Worm (Caenorhabditis elegans) whole organism, young adult: Measurements from ENCODE around the gene ceh-82.

Experiments
- B0019.2 ChIP-seq: fragments of 200-800 bp; sonication (Bioruptor generic); conservative IDR thresholded peaks from 2 replicates; pipeline ENCODE4 v1.3.6; 2022; ENCODE audit warnings: missing genetic modification reagents, missing genetic modification characterization, missing compliant biosample characterization
- B0035.1 ChIP-seq: sonication (generic microtip); optimal IDR thresholded peaks from 2 replicates; lab custom pipeline; 2016; ENCODE audit warnings: missing genetic modification characterization, mild to moderate bottlenecking, missing compliant biosample characterization, missing genotype, missing genetic modification reagents
- C17E4.6 ChIP-seq: fragments of 200-800 bp; sonication (Bioruptor generic); IDR thresholded peaks from 2 replicates; pipeline ENCODE4 v1.3.6; 2022; ENCODE audit warnings: missing genetic modification reagents, missing genetic modification characterization, missing compliant biosample characterization
- D2030.7 ChIP-seq: fragments of 200-800 bp; sonication (Bioruptor generic); IDR thresholded peaks from 2 replicates; pipeline ENCODE4 v1.3.6; 2022; ENCODE audit warnings: missing genetic modification reagents, missing genetic modification characterization, missing compliant biosample characterization
- F39B2.1 ChIP-seq: fragments of 200-800 bp; sonication (Bioruptor generic); IDR thresholded peaks from 2 replicates; pipeline ENCODE4 v1.3.6; 2022; ENCODE audit warnings: missing genetic modification reagents, missing genetic modification characterization, missing compliant biosample characterization
- F49E8.2 ChIP-seq: sonication (generic microtip); optimal IDR thresholded peaks from 3 replicates; lab custom pipeline; 2017; ENCODE audit warnings: missing genetic modification characterization, mild to moderate bottlenecking, missing compliant biosample characterization, antibody characterized with exemption, moderate library complexity; ENCODE audit not compliant: insufficient read depth
- F52B5.7 ChIP-seq: sonication (generic microtip); optimal IDR thresholded peaks from 2 replicates; lab custom pipeline; 2016; ENCODE audit warnings: mild to moderate bottlenecking, missing genetic modification characterization, missing compliant biosample characterization
- F55B11.4 ChIP-seq: sonication (generic microtip); optimal IDR thresholded peaks from 2 replicates; lab custom pipeline; 2016; ENCODE audit warnings: missing compliant biosample characterization, missing genetic modification characterization, borderline replicate concordance; ENCODE audit not compliant: insufficient read depth
- F57C9.4 ChIP-seq: sonication (generic microtip); optimal IDR thresholded peaks from 2 replicates; lab custom pipeline; 2017; ENCODE audit warnings: mild to moderate bottlenecking, missing genetic modification characterization, missing compliant biosample characterization
- K12H6.12 ChIP-seq: fragments of 200-800 bp; sonication (Bioruptor generic); optimal IDR thresholded peaks from 2 replicates; lab custom pipeline; 2018; ENCODE audit warnings: mild to moderate bottlenecking, missing genetic modification characterization, missing compliant biosample characterization
- T07F8.4 ChIP-seq: sonication (generic microtip); optimal IDR thresholded peaks from 2 replicates; lab custom pipeline; 2016; ENCODE audit warnings: mild to moderate bottlenecking, missing genetic modification characterization, moderate library complexity, missing compliant biosample characterization
- Y53G8AR.9 ChIP-seq: fragments of 200-800 bp; sonication (Bioruptor generic); conservative IDR thresholded peaks from 2 replicates; pipeline ENCODE4 v1.3.6; 2022; ENCODE audit warnings: missing genetic modification reagents, missing genetic modification characterization, missing compliant biosample characterization
- Y56A3A.18 ChIP-seq: fragments of 200-800 bp; sonication (Bioruptor generic); IDR thresholded peaks from 2 replicates; pipeline ENCODE4 v1.3.6; 2022; ENCODE audit warnings: missing genetic modification reagents, missing genetic modification characterization, missing compliant biosample characterization
- Y79H2A.3 ChIP-seq: fragments of 200-800 bp; sonication (Bioruptor generic); conservative IDR thresholded peaks from 2 replicates; pipeline ENCODE4 v1.3.6; 2022; ENCODE audit warnings: missing genetic modification reagents, missing genetic modification characterization, missing compliant biosample characterization
- Y95B8A.8 ChIP-seq: fragments of 200-800 bp; sonication (Bioruptor generic); IDR thresholded peaks from 2 replicates; pipeline ENCODE4 v1.3.6; 2022; ENCODE audit warnings: missing genetic modification reagents, missing genetic modification characterization, missing compliant biosample characterization
- aptf-3 ChIP-seq: fragments of 200-800 bp; sonication (Bioruptor generic); IDR thresholded peaks from 2 replicates; pipeline ENCODE4 v1.3.6; 2022; ENCODE audit warnings: missing genetic modification characterization, missing compliant biosample characterization
- atf-7 ChIP-seq: sonication (generic microtip); optimal IDR thresholded peaks from 2 replicates; lab custom pipeline; 2017; ENCODE audit warnings: mild to moderate bottlenecking, missing genetic modification characterization, missing compliant biosample characterization
- athp-1 ChIP-seq: sonication (generic microtip); optimal IDR thresholded peaks from 2 replicates; lab custom pipeline; 2017; ENCODE audit warnings: mild to moderate bottlenecking, missing genetic modification characterization, missing compliant biosample characterization
- attf-3 ChIP-seq: fragments of 200-800 bp; sonication (Bioruptor generic); conservative IDR thresholded peaks from 2 replicates; pipeline ENCODE4 v1.3.6; 2022; ENCODE audit warnings: missing genetic modification reagents, missing genetic modification characterization, missing compliant biosample characterization
- attf-5 ChIP-seq: fragments of 200-800 bp; sonication (Bioruptor generic); optimal IDR thresholded peaks from 2 replicates; lab custom pipeline; 2018; ENCODE audit warnings: mild to moderate bottlenecking, missing genetic modification characterization, missing compliant biosample characterization
- attf-6 ChIP-seq: fragments of 200-800 bp; sonication (Bioruptor generic); IDR thresholded peaks from 2 replicates; pipeline ENCODE4 v1.3.6; 2022; ENCODE audit warnings: missing genetic modification reagents, missing genetic modification characterization, missing compliant biosample characterization
- bed-1 ChIP-seq: fragments of 200-800 bp; sonication (Bioruptor generic); IDR thresholded peaks from 2 replicates; pipeline ENCODE4 v1.3.6; 2022; ENCODE audit warnings: missing genetic modification reagents, missing genetic modification characterization, missing compliant biosample characterization
- ceh-27 ChIP-seq: fragments of 200-800 bp; sonication (Bioruptor generic); optimal IDR thresholded peaks from 2 replicates; lab custom pipeline; 2018; ENCODE audit warnings: mild to moderate bottlenecking, missing genetic modification characterization, moderate library complexity, missing compliant biosample characterization
- ceh-79 ChIP-seq: sonication (generic microtip); optimal IDR thresholded peaks from 2 replicates; lab custom pipeline; 2017; ENCODE audit warnings: mild to moderate bottlenecking, missing genetic modification characterization, missing compliant biosample characterization
- dpl-1 ChIP-seq: fragments of 150-350 bp; optimal IDR thresholded peaks from 2 replicates; lab custom pipeline; 2014; ENCODE audit warnings: missing biosample characterization, missing genetic modification reagents, missing genetic modification characterization
- gei-17 ChIP-seq: fragments of 200-800 bp; sonication (Bioruptor generic); optimal IDR thresholded peaks from 2 replicates; lab custom pipeline; 2018; ENCODE audit warnings: mild to moderate bottlenecking, missing genetic modification characterization, missing compliant biosample characterization
- him-1 ChIP-seq: sonication (generic microtip); optimal IDR thresholded peaks from 2 replicates; lab custom pipeline; 2016; ENCODE audit warnings: missing genotype, missing genetic modification reagents, missing genetic modification characterization, missing compliant biosample characterization
- hlh-12 ChIP-seq: sonication (generic microtip); optimal IDR thresholded peaks from 2 replicates; lab custom pipeline; 2016; ENCODE audit warnings: missing genetic modification characterization, missing compliant biosample characterization
- hmg-1.2 ChIP-seq: fragments of 200-800 bp; sonication (Bioruptor generic); IDR thresholded peaks from 2 replicates; pipeline ENCODE4 v1.3.6; 2022; ENCODE audit warnings: missing genetic modification reagents, missing genetic modification characterization, missing compliant biosample characterization
- hsf-1 ChIP-seq: fragments of 200-800 bp; sonication (Bioruptor generic); IDR thresholded peaks from 2 replicates; pipeline ENCODE4 v1.3.6; 2022; ENCODE audit warnings: missing genetic modification reagents, missing genetic modification characterization, missing compliant biosample characterization
- let-526 ChIP-seq: fragments of 200-800 bp; sonication (Bioruptor generic); IDR thresholded peaks from 2 replicates; pipeline ENCODE4 v1.3.6; 2022; ENCODE audit warnings: missing genetic modification reagents, missing genetic modification characterization, missing compliant biosample characterization
- lir-1 ChIP-seq: fragments of 200-800 bp; sonication (Bioruptor generic); conservative IDR thresholded peaks from 2 replicates; pipeline ENCODE4 v1.3.6; 2022; ENCODE audit warnings: missing genetic modification reagents, missing genetic modification characterization, missing compliant biosample characterization
- mcd-1 ChIP-seq: fragments of 200-800 bp; sonication (Bioruptor generic); IDR thresholded peaks from 2 replicates; pipeline ENCODE4 v1.3.6; 2022; ENCODE audit warnings: missing genetic modification reagents, missing genetic modification characterization, missing compliant biosample characterization
- mxl-1 ChIP-seq: sonication (generic microtip); optimal IDR thresholded peaks from 2 replicates; lab custom pipeline; 2016; ENCODE audit warnings: missing genetic modification characterization, missing compliant biosample characterization
- nfyb-1 ChIP-seq: fragments of 200-800 bp; sonication (Bioruptor generic); IDR thresholded peaks from 2 replicates; pipeline ENCODE4 v1.3.6; 2022; ENCODE audit warnings: missing genetic modification reagents, missing genetic modification characterization, missing compliant biosample characterization
- nhr-90 ChIP-seq: sonication (generic microtip); optimal IDR thresholded peaks from 2 replicates; lab custom pipeline; 2016; ENCODE audit warnings: missing genotype, mild to moderate bottlenecking, missing genetic modification characterization, missing compliant biosample characterization
- pbrm-1 ChIP-seq: fragments of 200-800 bp; sonication (Bioruptor generic); IDR thresholded peaks from 2 replicates; pipeline ENCODE4 v1.3.6; 2022; ENCODE audit warnings: missing genetic modification reagents, missing genetic modification characterization, missing compliant biosample characterization
- rec-8 ChIP-seq, 2 experiments: sonication (generic microtip); optimal IDR thresholded peaks; 2 replicates each; lab custom pipeline; 2016; ENCODE audit warnings: mild to moderate bottlenecking in 2 of 2, missing genetic modification characterization in 2 of 2, missing genetic modification reagents in 2 of 2, missing genotype in 2 of 2, missing biosample characterization in 1 of 2, missing compliant biosample characterization in 1 of 2, moderate library complexity in 1 of 2
- repo-1 ChIP-seq: sonication (generic microtip); optimal IDR thresholded peaks from 2 replicates; lab custom pipeline; 2017; ENCODE audit warnings: mild to moderate bottlenecking, missing genetic modification characterization, missing compliant biosample characterization
- snpc-3.4 ChIP-seq: sonication (generic microtip); optimal IDR thresholded peaks from 2 replicates; lab custom pipeline; 2017; ENCODE audit warnings: missing genetic modification characterization, mild to moderate bottlenecking, missing compliant biosample characterization, antibody characterized with exemption, moderate library complexity, missing genotype, missing genetic modification reagents
- snpc-4 ChIP-seq, 5 experiments: fragments of 150-350 bp in 1 of 5; sonication (generic microtip) in 4 of 5; optimal IDR thresholded peaks; 2 replicates each; lab custom pipeline; 2014 to 2018; ENCODE audit warnings: missing genetic modification characterization in 5 of 5, missing biosample characterization in 3 of 5, antibody characterized with exemption in 2 of 5, mild to moderate bottlenecking in 2 of 5, missing compliant biosample characterization in 2 of 5, missing genotype in 2 of 5, moderate library complexity in 2 of 5, missing genetic modification reagents in 1 of 5
- unc-62 ChIP-seq: fragments of 150-350 bp; optimal IDR thresholded peaks from 2 replicates; lab custom pipeline; 2014; ENCODE audit warnings: missing biosample characterization, missing genetic modification reagents, missing genetic modification characterization
- xnd-1 ChIP-seq: sonication (generic microtip); optimal IDR thresholded peaks from 2 replicates; lab custom pipeline; 2016; ENCODE audit warnings: missing genotype, missing genetic modification reagents, missing genetic modification characterization, missing compliant biosample characterization
- ztf-25 ChIP-seq: fragments of 200-800 bp; sonication (Bioruptor generic); IDR thresholded peaks from 2 replicates; pipeline ENCODE4 v1.3.6; 2022; ENCODE audit warnings: missing genetic modification reagents, missing genetic modification characterization, missing compliant biosample characterization
- ztf-26 ChIP-seq: sonication (generic microtip); optimal IDR thresholded peaks from 2 replicates; lab custom pipeline; 2017; ENCODE audit warnings: missing genetic modification characterization, missing compliant biosample characterization
- ztf-28 ChIP-seq: fragments of 200-800 bp; sonication (Bioruptor generic); IDR thresholded peaks from 2 replicates; pipeline ENCODE4 v1.3.6; 2022; ENCODE audit warnings: missing genetic modification reagents, missing genetic modification characterization, missing compliant biosample characterization

ceh-82 gene

DNA sequence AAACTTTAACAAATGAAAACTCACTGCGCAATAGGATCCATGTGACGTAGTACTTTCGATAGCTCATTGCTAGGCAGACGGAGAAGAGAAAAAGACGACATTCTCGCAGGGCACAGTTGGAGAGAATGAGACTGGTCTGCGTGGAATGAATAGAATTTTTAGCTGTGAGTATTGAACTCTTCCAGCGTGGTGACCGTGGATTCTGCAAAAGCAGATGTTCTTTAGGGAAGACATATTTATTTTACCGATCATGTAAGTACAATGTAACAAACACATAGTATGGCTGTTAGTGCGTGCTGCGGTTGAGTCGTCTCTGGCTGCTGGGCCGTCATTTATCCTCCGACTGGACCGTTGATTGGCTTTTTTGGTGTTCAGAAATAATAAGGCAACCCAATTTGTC is 21.0 kb downstream of the ceh-82 start, which contains the start of gene F36H5.9:
F36H5.9 (minus strand) TSS at position 101 of the 400 bp plus-strand sequence.
- no peak for TF ChIP-seq T07F8.4 (tag; lab: Kevin White, UChicago)
- TF ChIP-seq hsf-1 (GFP tag; lab: Robert Waterston, UW), result no peak
- TF ChIP-seq hlh-12 (tag; lab: Kevin White, UChicago), result no peak
- TF ChIP-seq mcd-1, result no peak
- TF ChIP-seq pbrm-1 (GFP tag; lab: Robert Waterston, UW), result no peak
- TF ChIP-seq rec-8 (tag; optimal IDR thresholded peaks at IDR 0.05; lab: Kevin White, UChicago), result no peak
- TF ChIP-seq Y53G8AR.9, result no peak
- TF ChIP-seq Y56A3A.18 (GFP tag; lab: Robert Waterston, UW), result no peak
- no peak for TF ChIP-seq bed-1
- TF ChIP-seq attf-5 (GFP tag; lab: Kevin White, UChicago), result no peak
- TF ChIP-seq aptf-3 (GFP tag; lab: Robert Waterston, UW), result no peak
- no peak for TF ChIP-seq ceh-27 (GFP tag; lab: Kevin White, UChicago)
- TF ChIP-seq K12H6.12 (tag; lab: Kevin White, UChicago), result no peak
- no peak for TF ChIP-seq ceh-79 (tag; lab: Kevin White, UChicago)
- TF ChIP-seq unc-62 (GFP tag; lab: Kevin White, UChicago), result no peak
- TF ChIP-seq ztf-26 (tag; lab: Kevin White, UChicago), result no peak
- no peak for TF ChIP-seq F49E8.2
- no peak for TF ChIP-seq hmg-1.2 (GFP tag; lab: Robert Waterston, UW)
- no peak for TF ChIP-seq snpc-3.4 (tag; lab: Kevin White, UChicago)
- no peak for TF ChIP-seq F55B11.4 (tag; lab: Kevin White, UChicago)

DNA sequence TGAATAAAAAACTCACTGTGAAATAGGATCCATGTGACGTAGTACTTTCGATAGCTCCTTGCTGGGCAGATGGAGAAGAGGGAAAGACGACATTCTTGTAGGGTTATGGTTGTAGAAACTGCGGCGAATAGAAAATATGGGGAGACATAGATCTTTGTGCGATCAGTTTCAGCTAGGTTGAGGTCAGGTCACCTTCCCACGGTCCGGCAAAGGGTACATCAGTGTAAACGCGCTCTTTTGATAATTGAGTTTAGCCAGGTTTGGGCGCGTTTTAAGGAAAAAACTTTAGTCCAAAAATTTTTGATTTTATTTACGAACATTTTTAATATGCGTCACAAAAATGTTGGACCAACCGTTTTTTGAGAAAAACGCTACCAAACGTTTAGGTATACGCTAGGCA is 24.0 kb downstream of the ceh-82 start, which contains the start of gene F36H5.17:
F36H5.17 (minus strand) TSS at position 101 of the 400 bp plus-strand sequence.
- TF ChIP-seq F57C9.4 (tag; lab: Kevin White, UChicago), result no peak
- TF ChIP-seq xnd-1 (tag; lab: Kevin White, UChicago), result no peak
- no peak for TF ChIP-seq let-526 (GFP tag; lab: Robert Waterston, UW)
- TF ChIP-seq ztf-28, result no peak
- no peak for TF ChIP-seq Y79H2A.3 (GFP tag; lab: Robert Waterston, UW)
- no peak for TF ChIP-seq ceh-27 (GFP tag; lab: Kevin White, UChicago)
- no peak for TF ChIP-seq D2030.7 (GFP tag; lab: Robert Waterston, UW)
- TF ChIP-seq lir-1 (GFP tag; lab: Robert Waterston, UW), result no peak
- TF ChIP-seq dpl-1 (GFP tag; lab: Kevin White, UChicago), result no peak
- no peak for TF ChIP-seq gei-17 (GFP tag; lab: Kevin White, UChicago)
- no peak for TF ChIP-seq mxl-1
- TF ChIP-seq attf-6 (GFP tag; lab: Robert Waterston, UW), result no peak

DNA sequence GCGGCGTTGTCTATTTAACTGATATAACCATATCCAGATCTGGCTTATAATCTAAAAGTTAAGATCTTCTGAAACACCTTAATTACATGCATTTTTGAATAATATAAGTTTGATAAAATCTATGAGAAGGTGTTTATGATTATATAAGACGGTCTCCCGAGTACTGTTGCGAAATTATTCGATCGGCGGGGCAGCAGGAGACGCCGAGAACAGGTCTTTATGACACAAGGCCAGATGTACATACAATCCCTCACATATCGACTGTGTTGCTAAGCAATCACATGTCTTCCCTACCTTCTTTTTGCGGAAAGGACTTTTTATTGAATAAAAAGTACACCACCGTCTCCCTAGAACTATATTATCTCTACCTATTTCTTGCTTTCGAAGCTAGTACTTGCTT is 24.6 kb downstream of the ceh-82 start, which contains the start of gene fbxb-53:
fbxb-53 (plus strand) TSS at position 301 of the 400 bp plus-strand sequence.
- no peak for TF ChIP-seq nhr-90
- TF ChIP-seq athp-1, result no peak
- no peak for TF ChIP-seq atf-7
- TF ChIP-seq C17E4.6 (GFP tag; lab: Robert Waterston, UW), result no peak
- TF ChIP-seq hlh-12 (tag; lab: Kevin White, UChicago), result no peak
- TF ChIP-seq Y95B8A.8 (GFP tag; lab: Robert Waterston, UW), result no peak
- TF ChIP-seq B0035.1, result no peak
- no peak for TF ChIP-seq D2030.7 (GFP tag; lab: Robert Waterston, UW)
- TF ChIP-seq F52B5.7, result no peak
- TF ChIP-seq repo-1, result no peak
- TF ChIP-seq hmg-1.2 (GFP tag; lab: Robert Waterston, UW), result no peak
- TF ChIP-seq ztf-25 (GFP tag; lab: Robert Waterston, UW), result no peak
- no peak for TF ChIP-seq Y53G8AR.9
- TF ChIP-seq attf-3, result no peak
- no peak for TF ChIP-seq snpc-3.4 (tag; lab: Kevin White, UChicago)
- no peak for TF ChIP-seq snpc-4 (GFP tag; optimal IDR thresholded peaks at IDR 0.05; lab: Kevin White, UChicago)
- no peak for TF ChIP-seq snpc-4 (tag; optimal IDR thresholded peaks at IDR 0.05; lab: Kevin White, UChicago)
- no peak for TF ChIP-seq B0019.2 (GFP tag; lab: Robert Waterston, UW)
- no peak for TF ChIP-seq him-1 (tag; lab: Kevin White, UChicago)
- TF ChIP-seq F39B2.1, result no peak
- TF ChIP-seq nfyb-1, result no peak
